Worm (Caenorhabditis elegans) whole organism, mixed stage, embryonic: ENCODE results near the gene F19H8.2.

ENCODE experiments used
- M03D4.4 ChIP-seq: sonication (generic microtip); optimal IDR thresholded peaks from 2 replicates; lab custom pipeline; 2017; ENCODE audit warnings: mild to moderate bottlenecking, missing genetic modification characterization, missing compliant biosample characterization
- ceh-43 ChIP-seq: fragments of 200-800 bp; sonication (Bioruptor generic); optimal IDR thresholded peaks from 2 replicates; lab custom pipeline; 2018; ENCODE audit warnings: mild to moderate bottlenecking, missing genetic modification characterization, moderate library complexity, missing compliant biosample characterization
- elt-3 ChIP-seq: fragments of 150-350 bp; optimal IDR thresholded peaks from 2 replicates; lab custom pipeline; 2014; ENCODE audit warnings: missing biosample characterization, missing genetic modification characterization
- lin-13 ChIP-seq: fragments of 150-350 bp; optimal IDR thresholded peaks from 2 replicates; lab custom pipeline; 2014; ENCODE audit warnings: missing biosample characterization, missing genetic modification characterization
- lsy-2 ChIP-seq: fragments of 150-350 bp; optimal IDR thresholded peaks from 2 replicates; lab custom pipeline; 2014; ENCODE audit warnings: missing biosample characterization, missing genetic modification characterization
- nhr-12 ChIP-seq: fragments of 150-350 bp; optimal IDR thresholded peaks from 2 replicates; lab custom pipeline; 2014; ENCODE audit warnings: missing biosample characterization, missing genetic modification characterization
- nhr-237 ChIP-seq: fragments of 150-350 bp; optimal IDR thresholded peaks from 2 replicates; lab custom pipeline; 2014; ENCODE audit warnings: missing biosample characterization, missing genetic modification characterization
- nhr-28 ChIP-seq: fragments of 150-350 bp; optimal IDR thresholded peaks from 2 replicates; lab custom pipeline; 2014; ENCODE audit warnings: missing biosample characterization, missing genetic modification characterization
- snpc-4 ChIP-seq: fragments of 150-350 bp; optimal IDR thresholded peaks from 2 replicates; lab custom pipeline; 2014; ENCODE audit warnings: missing biosample characterization, missing genetic modification characterization
- unc-120 ChIP-seq: sonication (generic microtip); optimal IDR thresholded peaks from 2 replicates; lab custom pipeline; 2017; ENCODE audit warnings: missing genetic modification characterization, missing compliant biosample characterization; ENCODE audit not compliant: poor library complexity, severe bottlenecking
- unc-62 ChIP-seq: fragments of 150-350 bp; optimal IDR thresholded peaks from 2 replicates; lab custom pipeline; 2014; ENCODE audit warnings: missing biosample characterization, missing genetic modification reagents, missing genetic modification characterization
- ztf-11 ChIP-seq: fragments of 150-350 bp; optimal IDR thresholded peaks from 2 replicates; lab custom pipeline; 2014; ENCODE audit warnings: missing biosample characterization, missing genetic modification characterization

- no peak for TF ChIP-seq snpc-4
- TF ChIP-seq unc-62, result no peak
- no peak for TF ChIP-seq nhr-237 (tag; lab: Kevin White, UChicago)
- TF ChIP-seq nhr-28 (tag; lab: Kevin White, UChicago), result no peak
- no peak for TF ChIP-seq M03D4.4 (tag; lab: Kevin White, UChicago)
- TF ChIP-seq elt-3 (tag; lab: Kevin White, UChicago), result no peak
- TF ChIP-seq lin-13 (tag; lab: Kevin White, UChicago), result no peak
- TF ChIP-seq nhr-12 (tag; lab: Kevin White, UChicago), result no peak
- no peak for TF ChIP-seq ceh-43 (GFP tag; lab: Kevin White, UChicago)
- no peak for TF ChIP-seq ztf-11
- no peak for TF ChIP-seq unc-120 (tag; lab: Kevin White, UChicago)
- TF ChIP-seq lsy-2 (tag; lab: Kevin White, UChicago), result no peak
These were observed 7.3 kb downstream of the F19H8.2 start for ce11 chrII:14598367-14598766.
